Worm (Caenorhabditis elegans) whole organism, young adult: ENCODE measurements around the gene chd-3.

ENCODE experiments used
- B0035.1 ChIP-seq: sonication (generic microtip); optimal IDR thresholded peaks from 2 replicates; lab custom pipeline; 2016; ENCODE audit warnings: missing genetic modification characterization, mild to moderate bottlenecking, missing compliant biosample characterization, missing genotype, missing genetic modification reagents
- F39B2.1 ChIP-seq: fragments of 200-800 bp; sonication (Bioruptor generic); IDR thresholded peaks from 2 replicates; pipeline ENCODE4 v1.3.6; 2022; ENCODE audit warnings: missing genetic modification reagents, missing genetic modification characterization, missing compliant biosample characterization
- F55B11.4 ChIP-seq: sonication (generic microtip); optimal IDR thresholded peaks from 2 replicates; lab custom pipeline; 2016; ENCODE audit warnings: missing compliant biosample characterization, missing genetic modification characterization, borderline replicate concordance; ENCODE audit not compliant: insufficient read depth
- F57C9.4 ChIP-seq: sonication (generic microtip); optimal IDR thresholded peaks from 2 replicates; lab custom pipeline; 2017; ENCODE audit warnings: mild to moderate bottlenecking, missing genetic modification characterization, missing compliant biosample characterization
- T07F8.4 ChIP-seq: sonication (generic microtip); optimal IDR thresholded peaks from 2 replicates; lab custom pipeline; 2016; ENCODE audit warnings: mild to moderate bottlenecking, missing genetic modification characterization, moderate library complexity, missing compliant biosample characterization
- Y53G8AR.9 ChIP-seq: fragments of 200-800 bp; sonication (Bioruptor generic); conservative IDR thresholded peaks from 2 replicates; pipeline ENCODE4 v1.3.6; 2022; ENCODE audit warnings: missing genetic modification reagents, missing genetic modification characterization, missing compliant biosample characterization
- Y56A3A.18 ChIP-seq: fragments of 200-800 bp; sonication (Bioruptor generic); IDR thresholded peaks from 2 replicates; pipeline ENCODE4 v1.3.6; 2022; ENCODE audit warnings: missing genetic modification reagents, missing genetic modification characterization, missing compliant biosample characterization
- ama-1 ChIP-seq, 3 experiments: fragments of 150-350 bp in 1 of 3; sonication (generic microtip) in 2 of 3; optimal IDR thresholded peaks; 2 replicates each; lab custom pipeline; 2014 to 2018; ENCODE audit warnings: missing biosample characterization in 2 of 3, missing genetic modification characterization in 2 of 3, missing genetic modification reagents in 2 of 3
- atf-7 ChIP-seq: sonication (generic microtip); optimal IDR thresholded peaks from 2 replicates; lab custom pipeline; 2017; ENCODE audit warnings: mild to moderate bottlenecking, missing genetic modification characterization, missing compliant biosample characterization
- ceh-27 ChIP-seq: fragments of 200-800 bp; sonication (Bioruptor generic); optimal IDR thresholded peaks from 2 replicates; lab custom pipeline; 2018; ENCODE audit warnings: mild to moderate bottlenecking, missing genetic modification characterization, moderate library complexity, missing compliant biosample characterization
- ceh-40 ChIP-seq: fragments of 200-800 bp; sonication (Bioruptor generic); IDR thresholded peaks from 2 replicates; pipeline ENCODE4 v1.3.6; 2022; ENCODE audit warnings: missing genetic modification characterization, missing compliant biosample characterization
- ceh-79 ChIP-seq: sonication (generic microtip); optimal IDR thresholded peaks from 2 replicates; lab custom pipeline; 2017; ENCODE audit warnings: mild to moderate bottlenecking, missing genetic modification characterization, missing compliant biosample characterization
- chd-7 ChIP-seq: sonication (generic microtip); optimal IDR thresholded peaks from 2 replicates; lab custom pipeline; 2016; ENCODE audit warnings: mild to moderate bottlenecking, missing genetic modification characterization, moderate library complexity, missing compliant biosample characterization
- efl-1 ChIP-seq: fragments of 150-350 bp; optimal IDR thresholded peaks from 2 replicates; lab custom pipeline; 2014; ENCODE audit warnings: missing biosample characterization, missing genetic modification reagents, missing genetic modification characterization
- egl-44 ChIP-seq: fragments of 200-800 bp; sonication (Bioruptor generic); IDR thresholded peaks from 2 replicates; pipeline ENCODE4 v1.3.6; 2022; ENCODE audit warnings: missing genetic modification reagents, missing genetic modification characterization, missing compliant biosample characterization
- ekl-4 ChIP-seq: fragments of 200-800 bp; sonication (Bioruptor generic); IDR thresholded peaks from 2 replicates; pipeline ENCODE4 v1.3.6; 2022; ENCODE audit warnings: missing genetic modification reagents, missing genetic modification characterization, missing compliant biosample characterization
- gei-17 ChIP-seq: fragments of 200-800 bp; sonication (Bioruptor generic); optimal IDR thresholded peaks from 2 replicates; lab custom pipeline; 2018; ENCODE audit warnings: mild to moderate bottlenecking, missing genetic modification characterization, missing compliant biosample characterization
- hmg-1.2 ChIP-seq: fragments of 200-800 bp; sonication (Bioruptor generic); IDR thresholded peaks from 2 replicates; pipeline ENCODE4 v1.3.6; 2022; ENCODE audit warnings: missing genetic modification reagents, missing genetic modification characterization, missing compliant biosample characterization
- hrde-1 ChIP-seq: sonication (generic microtip); optimal IDR thresholded peaks from 2 replicates; lab custom pipeline; 2016; ENCODE audit warnings: missing genetic modification characterization, mild to moderate bottlenecking, missing compliant biosample characterization, moderate library complexity, missing genotype, missing genetic modification reagents, borderline replicate concordance
- hsf-1 ChIP-seq: fragments of 200-800 bp; sonication (Bioruptor generic); IDR thresholded peaks from 2 replicates; pipeline ENCODE4 v1.3.6; 2022; ENCODE audit warnings: missing genetic modification reagents, missing genetic modification characterization, missing compliant biosample characterization
- let-526 ChIP-seq: fragments of 200-800 bp; sonication (Bioruptor generic); IDR thresholded peaks from 2 replicates; pipeline ENCODE4 v1.3.6; 2022; ENCODE audit warnings: missing genetic modification reagents, missing genetic modification characterization, missing compliant biosample characterization
- let-607 ChIP-seq, 2 experiments: fragments of 200-800 bp in 1 of 2; sonication (Bioruptor generic) in 1 of 2; sonication (generic microtip) in 1 of 2; optimal IDR thresholded peaks; 2 replicates each; lab custom pipeline; 2016 to 2018; ENCODE audit warnings: mild to moderate bottlenecking in 2 of 2, missing compliant biosample characterization in 2 of 2, missing genetic modification characterization in 2 of 2, moderate library complexity in 2 of 2, missing genotype in 1 of 2
- lin-40 ChIP-seq: sonication (generic microtip); optimal IDR thresholded peaks from 2 replicates; lab custom pipeline; 2016; ENCODE audit warnings: missing genetic modification characterization, mild to moderate bottlenecking, missing compliant biosample characterization, missing genotype, missing genetic modification reagents
- lsl-1 ChIP-seq: fragments of 200-800 bp; sonication (Bioruptor generic); optimal IDR thresholded peaks from 2 replicates; lab custom pipeline; 2018; ENCODE audit warnings: mild to moderate bottlenecking, missing genetic modification characterization, moderate library complexity, missing compliant biosample characterization
- madf-8 ChIP-seq: fragments of 200-800 bp; sonication (Bioruptor generic); conservative IDR thresholded peaks from 2 replicates; pipeline ENCODE4 v1.3.6; 2022; ENCODE audit warnings: missing genetic modification reagents, missing genetic modification characterization, missing compliant biosample characterization
- mxl-1 ChIP-seq: sonication (generic microtip); optimal IDR thresholded peaks from 2 replicates; lab custom pipeline; 2016; ENCODE audit warnings: missing genetic modification characterization, missing compliant biosample characterization
- nfya-2 ChIP-seq: fragments of 200-800 bp; sonication (Bioruptor generic); IDR thresholded peaks from 2 replicates; pipeline ENCODE4 v1.3.6; 2022; ENCODE audit warnings: missing genetic modification reagents, missing genetic modification characterization, missing compliant biosample characterization
- nhr-120 ChIP-seq: fragments of 200-800 bp; sonication (Bioruptor generic); IDR thresholded peaks from 2 replicates; pipeline ENCODE4 v1.3.6; 2022; ENCODE audit warnings: missing genetic modification characterization, missing compliant biosample characterization
- nhr-80 ChIP-seq: sonication (generic microtip); optimal IDR thresholded peaks from 2 replicates; lab custom pipeline; 2016; ENCODE audit warnings: missing genetic modification characterization, missing compliant biosample characterization
- sdz-38 ChIP-seq: sonication (generic microtip); optimal IDR thresholded peaks from 2 replicates; lab custom pipeline; 2016; ENCODE audit warnings: missing genotype, missing genetic modification characterization, missing compliant biosample characterization
- sea-2 ChIP-seq: fragments of 200-800 bp; sonication (Bioruptor generic); IDR thresholded peaks from 2 replicates; pipeline ENCODE4 v1.3.6; 2022; ENCODE audit warnings: missing genetic modification characterization, missing compliant biosample characterization
- snpc-1.1 ChIP-seq: sonication (generic microtip); optimal IDR thresholded peaks from 2 replicates; lab custom pipeline; 2017; ENCODE audit warnings: missing genetic modification characterization, mild to moderate bottlenecking, missing compliant biosample characterization, antibody characterized with exemption, moderate library complexity, missing genotype, missing genetic modification reagents; ENCODE audit not compliant: insufficient read depth
- snpc-3.4 ChIP-seq: sonication (generic microtip); optimal IDR thresholded peaks from 2 replicates; lab custom pipeline; 2017; ENCODE audit warnings: missing genetic modification characterization, mild to moderate bottlenecking, missing compliant biosample characterization, antibody characterized with exemption, moderate library complexity, missing genotype, missing genetic modification reagents
- snpc-4 ChIP-seq, 5 experiments: fragments of 150-350 bp in 1 of 5; sonication (generic microtip) in 4 of 5; optimal IDR thresholded peaks; 2 replicates each; lab custom pipeline; 2014 to 2018; ENCODE audit warnings: missing genetic modification characterization in 5 of 5, missing biosample characterization in 3 of 5, antibody characterized with exemption in 2 of 5, mild to moderate bottlenecking in 2 of 5, missing compliant biosample characterization in 2 of 5, missing genotype in 2 of 5, moderate library complexity in 2 of 5, missing genetic modification reagents in 1 of 5
- unc-130 ChIP-seq: sonication (generic microtip); optimal IDR thresholded peaks from 2 replicates; lab custom pipeline; 2016; ENCODE audit warnings: missing genetic modification reagents, missing genetic modification characterization, missing compliant biosample characterization
- zfh-2 ChIP-seq: fragments of 200-800 bp; sonication (Bioruptor generic); conservative IDR thresholded peaks from 2 replicates; pipeline ENCODE4 v1.3.6; 2022; ENCODE audit warnings: missing genetic modification reagents, missing genetic modification characterization, missing compliant biosample characterization
- zim-3 ChIP-seq: sonication (generic microtip); optimal IDR thresholded peaks from 2 replicates; lab custom pipeline; 2017; ENCODE audit warnings: mild to moderate bottlenecking, missing genetic modification characterization, moderate library complexity, missing compliant biosample characterization
- ztf-22 ChIP-seq: fragments of 200-800 bp; sonication (Bioruptor generic); optimal IDR thresholded peaks from 2 replicates; lab custom pipeline; 2018; ENCODE audit warnings: mild to moderate bottlenecking, missing genetic modification characterization, moderate library complexity, missing compliant biosample characterization
- ztf-26 ChIP-seq: sonication (generic microtip); optimal IDR thresholded peaks from 2 replicates; lab custom pipeline; 2017; ENCODE audit warnings: missing genetic modification characterization, missing compliant biosample characterization
- ztf-3 ChIP-seq: fragments of 200-800 bp; sonication (Bioruptor generic); optimal IDR thresholded peaks from 2 replicates; lab custom pipeline; 2018; ENCODE audit warnings: mild to moderate bottlenecking, missing genetic modification characterization, missing compliant biosample characterization

chd-3 gene

ce11 chrX:12854135-12854534 is 1.7 kb upstream of the chd-3 start:
- TF ChIP-seq F57C9.4 (tag; lab: Kevin White, UChicago) (no peak), nhr-120 (GFP tag; lab: Robert Waterston, UW) (no peak), ceh-40 (no peak), ztf-26 (no peak), snpc-1.1 (tag; lab: Kevin White, UChicago) (no peak)
- TF ChIP-seq, all 124 proteins: peak for 0

- TF ChIP-seq egl-44 (GFP tag; lab: Robert Waterston, UW) (no peak), let-526 (GFP tag; lab: Robert Waterston, UW) (no peak), unc-130 (GFP tag; lab: Kevin White, UChicago) (no peak), ama-1 (optimal IDR thresholded peaks at IDR 0.05; lab: Kevin White, UChicago) (no peak), ama-1 (GFP tag; optimal IDR thresholded peaks at IDR 0.05; lab: Kevin White, UChicago) (no peak), snpc-3.4 (no peak), ekl-4 (GFP tag; lab: Robert Waterston, UW) (no peak), ceh-79 (tag; lab: Kevin White, UChicago) (no peak), nhr-80 (tag; lab: Kevin White, UChicago) (peak; percentile 37), Y53G8AR.9 (GFP tag; lab: Robert Waterston, UW) (no peak)
Measured at ce11 chrX:12853079-12853478, 678 bp upstream of the chd-3 start.

- TF ChIP-seq zfh-2 (GFP tag; lab: Robert Waterston, UW) (no peak), B0035.1 (tag; lab: Kevin White, UChicago) (no peak), hsf-1 (GFP tag; lab: Robert Waterston, UW) (no peak), ceh-79 (tag; lab: Kevin White, UChicago) (no peak), madf-8 (GFP tag; lab: Robert Waterston, UW) (no peak), Y56A3A.18 (GFP tag; lab: Robert Waterston, UW) (no peak), egl-44 (GFP tag; lab: Robert Waterston, UW) (no peak)
Measured at ce11 chrX:12846043-12846442, 6.4 kb downstream of the chd-3 start, which contains the start of gene C52G5.3. C52G5.3 (minus strand) TSS chrX:12846143.

ce11 chrX:12844170-12844569 is 8.2 kb downstream of the chd-3 start:
- TF ChIP-seq lin-40 (tag; lab: Kevin White, UChicago) (no peak), hsf-1 (GFP tag; lab: Robert Waterston, UW) (no peak), gei-17 (no peak), sea-2 (no peak), efl-1 (GFP tag; lab: Kevin White, UChicago) (no peak), nfya-2 (no peak), atf-7 (tag; lab: Kevin White, UChicago) (no peak), Y56A3A.18 (GFP tag; lab: Robert Waterston, UW) (no peak), lsl-1 (no peak), mxl-1 (no peak), snpc-4 (GFP tag; optimal IDR thresholded peaks at IDR 0.05; lab: Kevin White, UChicago) (no peak), snpc-4 (tag; optimal IDR thresholded peaks at IDR 0.05; lab: Kevin White, UChicago) (no peak), ztf-3 (GFP tag; lab: Kevin White, UChicago) (no peak), hmg-1.2 (no peak)
- TF ChIP-seq, all 124 proteins: peak for 0

- TF ChIP-seq chd-7 (tag; lab: Kevin White, UChicago) (peak; percentile 62), hrde-1 (tag; lab: Kevin White, UChicago) (no peak), let-526 (GFP tag; lab: Robert Waterston, UW) (no peak), ztf-22 (peak; percentile 25), ceh-79 (tag; lab: Kevin White, UChicago) (no peak), F39B2.1 (GFP tag; lab: Robert Waterston, UW) (no peak), F55B11.4 (tag; lab: Kevin White, UChicago) (no peak), let-607 (tag; optimal IDR thresholded peaks at IDR 0.05; lab: Kevin White, UChicago) (peak; percentile 26 to 30), sdz-38 (tag; lab: Kevin White, UChicago) (no peak), lsl-1 (no peak), zim-3 (tag; lab: Kevin White, UChicago) (peak; percentile 68), snpc-4 (GFP tag; optimal IDR thresholded peaks at IDR 0.05; lab: Kevin White, UChicago) (peak; percentile 16), snpc-4 (tag; optimal IDR thresholded peaks at IDR 0.05; lab: Kevin White, UChicago) (peak in 1 of 4 experiments; percentile 39), Y53G8AR.9 (GFP tag; lab: Robert Waterston, UW) (no peak), T07F8.4 (no peak), hmg-1.2 (peak; percentile 80), ceh-27 (GFP tag; lab: Kevin White, UChicago) (peak; percentile 60)
Measured at ce11 chrX:12843530-12843929, 8.9 kb downstream of the chd-3 start.
